Fruit fly (Drosophila melanogaster) whole organism, embryonic: Measurements from ENCODE around the gene Ras85D.

Source experiments
- CG32772 ChIP-seq: fragments of 200-800 bp; sonication (Bioruptor generic); IDR thresholded peaks from 2 replicates; pipeline ENCODE4 v1.3.6; 2022; ENCODE audit warnings: missing biosample characterization, missing genetic modification characterization
- Doc2 ChIP-seq: fragments of 200-800 bp; sonication (Bioruptor generic); IDR thresholded peaks from 2 replicates; pipeline ENCODE4 v1.3.6; 2022; ENCODE audit warnings: missing biosample characterization, missing genetic modification characterization
- Gug ChIP-seq: fragments of 200-800 bp; sonication (Bioruptor generic); IDR thresholded peaks from 4 replicates; pipeline ENCODE4 v1.3.6; 2022; ENCODE audit warnings: missing biosample characterization, missing genetic modification characterization
- H15 ChIP-seq: fragments of 200-800 bp; sonication (Bioruptor generic); IDR thresholded peaks from 3 replicates; pipeline ENCODE4 v1.3.6; 2022; ENCODE audit warnings: missing biosample characterization, missing genetic modification characterization
- dan ChIP-seq: fragments of 200-800 bp; sonication (Bioruptor generic); IDR thresholded peaks from 2 replicates; pipeline ENCODE4 v1.3.6; 2022; ENCODE audit warnings: missing biosample characterization, missing genetic modification characterization

dm6 chr3R:9499238-9499637, 13.6 kb downstream of the Ras85D start:
- TF ChIP-seq dan (no peak), Gug (GFP tag; lab: Robert Waterston, UW) (no peak), CG32772 (no peak), Doc2 (GFP tag; lab: Robert Waterston, UW) (no peak), H15 (GFP tag; lab: Robert Waterston, UW) (no peak)
